Worm (Caenorhabditis elegans): Measurements from ENCODE around the gene M70.2.
"Not testable (repeated sequence)": the region's sequence is repeated elsewhere in the genome, so short reads cannot be mapped to it uniquely, and the experiment has no call there.

M70.2 gene

DNA sequence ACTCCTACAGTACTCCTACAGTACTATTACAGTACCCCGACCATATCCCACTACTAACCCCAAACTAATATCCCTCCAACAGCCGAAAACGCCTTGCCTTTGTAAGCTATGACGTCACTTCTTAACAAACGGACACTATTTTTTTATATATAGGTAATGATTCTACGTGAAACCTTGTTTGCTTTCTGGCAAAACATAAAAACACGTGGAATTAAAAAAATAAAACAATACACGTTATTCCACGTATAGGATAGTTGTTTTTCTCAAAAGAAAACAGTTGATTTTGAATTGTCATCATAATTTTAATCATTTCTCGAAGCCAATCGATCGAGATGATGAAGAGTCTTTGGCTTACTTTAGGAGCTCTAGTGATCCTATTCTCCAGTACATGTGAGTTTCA lies 2.7 kb downstream of the M70.2 start, which contains the start of gene M70.1:
Gene M70.1 (plus strand): TSS at position 301 of the 400 bp plus-strand sequence.
- TF ChIP-seq nhr-2 (tag; optimal IDR thresholded peaks at IDR 0.05); nhr-12 (tag; optimal IDR thresholded peaks at IDR 0.05); lin-32 (GFP tag; optimal IDR thresholded peaks at IDR 0.05): not testable (repeated sequence)

DNA sequence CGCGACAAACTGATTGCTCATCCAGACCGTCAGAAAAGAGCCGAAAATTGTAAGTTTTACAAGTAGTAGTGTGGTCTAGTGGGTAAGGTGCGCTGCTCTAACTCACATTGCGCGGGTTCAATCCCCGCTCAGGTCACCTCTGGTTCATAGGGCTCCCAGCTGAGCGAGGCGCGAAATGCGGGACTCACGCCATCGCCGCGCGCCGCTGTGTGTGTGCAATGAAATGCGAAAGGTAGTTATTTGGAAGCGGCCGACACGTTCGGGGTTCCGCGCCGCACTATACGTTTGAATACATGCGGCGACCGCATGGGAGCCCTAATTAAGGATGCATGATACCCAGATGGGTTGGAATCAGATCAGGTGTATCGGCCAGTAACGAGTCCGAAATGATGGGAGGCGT lies 3.3 kb downstream of the M70.2 start:
- no peak for TF ChIP-seq lsy-2 (tag; optimal IDR thresholded peaks at IDR 0.05)
- TF ChIP-seq M03D4.4 (tag; optimal IDR thresholded peaks at IDR 0.05), result no peak
- no peak for TF ChIP-seq ceh-39 (tag; optimal IDR thresholded peaks at IDR 0.05)
- TF ChIP-seq elt-3 (tag; optimal IDR thresholded peaks at IDR 0.05), result no peak
- TF ChIP-seq cnd-1 (tag; optimal IDR thresholded peaks at IDR 0.05), result no peak
- TF ChIP-seq sem-2 (GFP tag; optimal IDR thresholded peaks at IDR 0.05), result no peak
- TF ChIP-seq ham-2 (GFP tag; optimal IDR thresholded peaks at IDR 0.05), result no peak
- no peak for TF ChIP-seq ztf-11 (tag; optimal IDR thresholded peaks at IDR 0.05)
- TF ChIP-seq ceh-83 (GFP tag; optimal IDR thresholded peaks at IDR 0.05), result no peak
- no peak for TF ChIP-seq nhr-76 (tag; optimal IDR thresholded peaks at IDR 0.05)
- no peak for TF ChIP-seq tbx-8 (GFP tag; optimal IDR thresholded peaks at IDR 0.05)
- TF ChIP-seq mep-1 (tag; optimal IDR thresholded peaks at IDR 0.05), result no peak
- TF ChIP-seq nhr-237 (tag; optimal IDR thresholded peaks at IDR 0.05), result no peak
- TF ChIP-seq mls-2 (tag; optimal IDR thresholded peaks at IDR 0.05), result no peak
- no peak for TF ChIP-seq blmp-1 (tag; optimal IDR thresholded peaks at IDR 0.05)
- TF ChIP-seq lin-13 (tag; optimal IDR thresholded peaks at IDR 0.05), result no peak
- TF ChIP-seq nhr-12 (tag; optimal IDR thresholded peaks at IDR 0.05), result no peak
- no peak for TF ChIP-seq ceh-43 (GFP tag; optimal IDR thresholded peaks at IDR 0.05)
- TF ChIP-seq ces-1 (GFP tag; optimal IDR thresholded peaks at IDR 0.05), result no peak

DNA sequence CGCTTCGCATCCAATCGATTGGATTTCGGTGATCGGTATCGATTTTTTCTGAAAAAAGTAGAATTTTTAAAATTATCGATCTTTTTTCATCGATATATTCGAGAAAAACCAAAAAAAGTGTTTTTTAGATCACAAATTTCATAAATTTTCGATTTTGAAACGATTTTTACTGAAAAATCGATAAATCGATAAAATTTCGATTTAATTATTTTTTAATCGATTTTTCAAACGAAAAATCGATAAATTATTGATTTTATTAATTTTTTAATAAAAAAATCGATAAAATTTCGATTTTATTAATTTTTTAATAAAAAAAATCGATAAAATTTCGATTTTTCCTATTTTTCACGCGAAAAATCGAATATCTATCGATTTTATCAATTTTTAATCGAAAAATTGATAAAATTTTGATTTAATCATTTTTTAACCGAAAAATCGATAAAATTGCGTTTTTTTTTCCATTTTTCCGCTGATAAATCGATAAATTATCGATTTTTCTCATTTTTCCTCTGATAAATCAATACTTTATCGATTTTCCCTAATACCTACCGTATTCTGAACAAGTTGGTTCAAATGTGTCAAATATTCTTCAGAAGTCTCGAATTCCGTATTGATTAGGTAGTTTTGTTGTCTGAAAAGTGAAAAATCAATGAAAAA lies 10.7 kb downstream of the M70.2 start:
- TF ChIP-seq mep-1 (tag; optimal IDR thresholded peaks at IDR 0.05) (no peak), bed-3 (GFP tag; optimal IDR thresholded peaks at IDR 0.05) (no peak), snpc-4 (tag; optimal IDR thresholded peaks at IDR 0.05) (no peak), unc-120 (tag; optimal IDR thresholded peaks at IDR 0.05; ENCODE audit: poor library complexity, severe bottlenecking) (no peak), elt-3 (tag; optimal IDR thresholded peaks at IDR 0.05) (no peak), ceh-83 (GFP tag; optimal IDR thresholded peaks at IDR 0.05) (no peak), sptf-1 (tag; optimal IDR thresholded peaks at IDR 0.05) (no peak), elt-1 (tag; optimal IDR thresholded peaks at IDR 0.05; ENCODE audit: borderline replicate concordance, insufficient read depth) (no peak), M03D4.4 (tag; optimal IDR thresholded peaks at IDR 0.05) (no peak), cnd-1 (tag; optimal IDR thresholded peaks at IDR 0.05) (no peak), tbx-8 (GFP tag; optimal IDR thresholded peaks at IDR 0.05) (no peak), lin-13 (tag; optimal IDR thresholded peaks at IDR 0.05) (no peak), pha-4 (tag; optimal IDR thresholded peaks at IDR 0.05) (no peak), mab-5 (tag; optimal IDR thresholded peaks at IDR 0.05) (no peak), nhr-12 (tag; optimal IDR thresholded peaks at IDR 0.05) (no peak), nhr-28 (tag; optimal IDR thresholded peaks at IDR 0.05) (no peak), ceh-43 (GFP tag; optimal IDR thresholded peaks at IDR 0.05) (no peak)

DNA sequence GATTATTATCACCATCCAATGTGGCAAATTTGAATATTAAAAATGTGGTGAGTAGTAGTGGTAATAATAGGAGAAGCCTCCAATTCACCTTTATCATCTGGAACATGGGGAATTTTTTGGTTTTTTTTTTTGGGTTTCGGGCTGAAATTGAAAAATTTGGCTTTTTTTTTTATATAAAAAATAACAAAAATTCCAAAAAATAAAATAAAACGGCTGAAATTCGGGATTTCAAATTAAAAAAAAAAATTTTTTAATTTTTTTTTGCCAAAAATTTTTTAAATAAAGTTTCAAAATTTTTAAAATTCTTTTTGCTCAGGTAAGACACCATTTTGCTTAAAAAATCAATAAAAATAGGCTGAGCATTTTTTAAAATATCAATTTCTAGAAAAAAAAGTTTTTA lies 20.7 kb downstream of the M70.2 start, which contains the start of gene famp-1:
Gene famp-1 (minus strand): TSS at position 101 of the 400 bp plus-strand sequence.
- TF ChIP-seq nhr-12 (tag; optimal IDR thresholded peaks at IDR 0.05), result no peak
- no peak for TF ChIP-seq zip-8 (tag; optimal IDR thresholded peaks at IDR 0.05)
- no peak for TF ChIP-seq tbx-8 (GFP tag; optimal IDR thresholded peaks at IDR 0.05)
- no peak for TF ChIP-seq M03D4.4 (tag; optimal IDR thresholded peaks at IDR 0.05)
- TF ChIP-seq ham-2 (GFP tag; optimal IDR thresholded peaks at IDR 0.05), result no peak
- TF ChIP-seq sem-2 (GFP tag; optimal IDR thresholded peaks at IDR 0.05), result no peak
- no peak for TF ChIP-seq ceh-43 (GFP tag; optimal IDR thresholded peaks at IDR 0.05)
- TF ChIP-seq mls-2 (tag; optimal IDR thresholded peaks at IDR 0.05), result no peak
- no peak for TF ChIP-seq nhr-237 (tag; optimal IDR thresholded peaks at IDR 0.05)
- no peak for TF ChIP-seq ces-1 (GFP tag; optimal IDR thresholded peaks at IDR 0.05)
- TF ChIP-seq snpc-4 (tag; optimal IDR thresholded peaks at IDR 0.05), result no peak
- TF ChIP-seq unc-62 (GFP tag; optimal IDR thresholded peaks at IDR 0.05), result no peak
- TF ChIP-seq elt-3 (tag; optimal IDR thresholded peaks at IDR 0.05), result no peak
- no peak for TF ChIP-seq nhr-28 (tag; optimal IDR thresholded peaks at IDR 0.05)
- TF ChIP-seq ztf-11 (tag; optimal IDR thresholded peaks at IDR 0.05), result no peak
- TF ChIP-seq unc-39 (tag; optimal IDR thresholded peaks at IDR 0.05), result no peak
- no peak for TF ChIP-seq ceh-39 (tag; optimal IDR thresholded peaks at IDR 0.05)
- TF ChIP-seq pha-4 (tag; optimal IDR thresholded peaks at IDR 0.05), result no peak
- no peak for TF ChIP-seq cnd-1 (tag; optimal IDR thresholded peaks at IDR 0.05)
